Worm (Caenorhabditis elegans) whole organism, L3 larva: ENCODE measurements around the gene ndub-2.
A peak's percentile ranks its signal among the peaks of the same experiment; 100 is the strongest.

Source experiments
- R02D3.7 ChIP-seq: fragments of 150-350 bp; optimal IDR thresholded peaks from 2 replicates; lab custom pipeline; 2014; ENCODE audit warnings: missing biosample characterization, missing genetic modification characterization
- ZK546.5 ChIP-seq: sonication (generic microtip); optimal IDR thresholded peaks from 2 replicates; lab custom pipeline; 2017; ENCODE audit warnings: missing biosample characterization, missing genetic modification characterization
- aly-2 ChIP-seq: fragments of 150-350 bp; optimal IDR thresholded peaks from 2 replicates; lab custom pipeline; 2014; ENCODE audit warnings: missing biosample characterization, missing genetic modification characterization
- ama-1 ChIP-seq: fragments of 150-350 bp; optimal IDR thresholded peaks from 2 replicates; lab custom pipeline; 2018
- ceh-16 ChIP-seq: sonication (generic microtip); optimal IDR thresholded peaks from 2 replicates; lab custom pipeline; 2017; ENCODE audit warnings: missing biosample characterization, missing genetic modification characterization
- ceh-28 ChIP-seq: fragments of 150-350 bp; optimal IDR thresholded peaks from 2 replicates; lab custom pipeline; 2014; ENCODE audit warnings: missing biosample characterization, missing genetic modification reagents, missing genetic modification characterization
- ceh-82 ChIP-seq: fragments of 150-350 bp; optimal IDR thresholded peaks from 2 replicates; lab custom pipeline; 2014; ENCODE audit warnings: missing biosample characterization, missing genetic modification characterization
- ceh-9 ChIP-seq: sonication (generic microtip); optimal IDR thresholded peaks from 2 replicates; lab custom pipeline; 2018; ENCODE audit warnings: missing biosample characterization, missing genetic modification characterization
- daf-12 ChIP-seq: fragments of 150-350 bp; optimal IDR thresholded peaks from 2 replicates; lab custom pipeline; 2014; ENCODE audit warnings: missing biosample characterization, missing genetic modification reagents, missing genetic modification characterization
- egl-27 ChIP-seq: sonication (generic microtip); optimal IDR thresholded peaks from 4 replicates; lab custom pipeline; 2017; ENCODE audit warnings: missing biosample characterization, missing genetic modification reagents, missing genetic modification characterization
- egl-5 ChIP-seq: fragments of 150-350 bp; optimal IDR thresholded peaks from 2 replicates; lab custom pipeline; 2017; ENCODE audit warnings: missing biosample characterization, missing genetic modification reagents, missing genetic modification characterization, inconsistent platforms
- elt-1 ChIP-seq: fragments of 150-350 bp; optimal IDR thresholded peaks from 2 replicates; lab custom pipeline; 2014; ENCODE audit warnings: missing biosample characterization, missing genetic modification characterization
- elt-2 ChIP-seq: sonication (generic microtip); optimal IDR thresholded peaks from 2 replicates; lab custom pipeline; 2016; ENCODE audit warnings: missing genetic modification reagents, mild to moderate bottlenecking, missing genetic modification characterization, missing compliant biosample characterization
- elt-3 ChIP-seq, 3 experiments: fragments of 150-350 bp in 1 of 3; sonication (generic microtip) in 2 of 3; optimal IDR thresholded peaks; 2 replicates in 2 of 3; 4 replicates in 1 of 3; lab custom pipeline; 2014 to 2017; ENCODE audit warnings: missing biosample characterization in 3 of 3, missing genetic modification characterization in 3 of 3
- eor-1 ChIP-seq, 2 experiments: fragments of 150-350 bp; optimal IDR thresholded peaks; 2 replicates each; lab custom pipeline; 2014 to 2018; ENCODE audit warnings: missing biosample characterization in 2 of 2, missing genetic modification characterization in 2 of 2
- fkh-10 ChIP-seq: sonication (generic microtip); optimal IDR thresholded peaks from 2 replicates; lab custom pipeline; 2017; ENCODE audit warnings: missing biosample characterization, missing genetic modification reagents, missing genetic modification characterization
- fkh-2 ChIP-seq: fragments of 150-350 bp; optimal IDR thresholded peaks from 2 replicates; lab custom pipeline; 2014; ENCODE audit warnings: missing biosample characterization, missing genetic modification reagents, missing genetic modification characterization
- fos-1 ChIP-seq: fragments of 150-350 bp; optimal IDR thresholded peaks from 2 replicates; lab custom pipeline; 2014; ENCODE audit warnings: missing biosample characterization, missing genetic modification characterization
- hmg-11 ChIP-seq: sonication (generic microtip); optimal IDR thresholded peaks from 2 replicates; lab custom pipeline; 2016; ENCODE audit warnings: missing genetic modification characterization, missing compliant biosample characterization
- jun-1 ChIP-seq: fragments of 150-350 bp; optimal IDR thresholded peaks from 2 replicates; lab custom pipeline; 2014; ENCODE audit warnings: missing biosample characterization, missing genetic modification reagents, missing genetic modification characterization
- lin-15B ChIP-seq: fragments of 150-350 bp; optimal IDR thresholded peaks from 2 replicates; lab custom pipeline; 2014; ENCODE audit warnings: missing biosample characterization, missing genetic modification characterization
- lin-39 ChIP-seq: fragments of 150-350 bp; optimal IDR thresholded peaks from 2 replicates; lab custom pipeline; 2018; ENCODE audit warnings: missing biosample characterization, missing genetic modification reagents, missing genetic modification characterization
- lsy-12 ChIP-seq: sonication (generic microtip); optimal IDR thresholded peaks from 2 replicates; lab custom pipeline; 2016; ENCODE audit warnings: mild to moderate bottlenecking, missing genetic modification characterization, missing compliant biosample characterization
- mdl-1 ChIP-seq: fragments of 150-350 bp; optimal IDR thresholded peaks from 2 replicates; lab custom pipeline; 2014; ENCODE audit warnings: missing biosample characterization, missing genetic modification characterization
- mml-1 ChIP-seq: fragments of 150-350 bp; sonication (generic microtip); optimal IDR thresholded peaks from 3 replicates; lab custom pipeline; 2014; ENCODE audit warnings: missing biosample characterization, missing genetic modification characterization
- nfya-1 ChIP-seq: sonication (generic microtip); optimal IDR thresholded peaks from 2 replicates; lab custom pipeline; 2017; ENCODE audit warnings: missing genetic modification characterization, mild to moderate bottlenecking, missing compliant biosample characterization, antibody characterized with exemption, moderate library complexity; ENCODE audit not compliant: insufficient read depth
- nhr-11 ChIP-seq: fragments of 150-350 bp; optimal IDR thresholded peaks from 2 replicates; lab custom pipeline; 2014; ENCODE audit warnings: missing biosample characterization, missing genetic modification characterization
- nhr-12 ChIP-seq: fragments of 150-350 bp; optimal IDR thresholded peaks from 2 replicates; lab custom pipeline; 2014; ENCODE audit warnings: missing biosample characterization, missing genetic modification characterization
- nhr-23 ChIP-seq: fragments of 150-350 bp; optimal IDR thresholded peaks from 2 replicates; lab custom pipeline; 2014; ENCODE audit warnings: missing biosample characterization, missing genetic modification reagents, missing genetic modification characterization
- nhr-237 ChIP-seq: fragments of 150-350 bp; optimal IDR thresholded peaks from 2 replicates; lab custom pipeline; 2014; ENCODE audit warnings: missing biosample characterization, missing genetic modification characterization
- nhr-25 ChIP-seq: sonication (generic microtip); optimal IDR thresholded peaks from 2 replicates; lab custom pipeline; 2017; ENCODE audit warnings: missing biosample characterization, missing genetic modification characterization
- nhr-28 ChIP-seq: fragments of 150-350 bp; optimal IDR thresholded peaks from 2 replicates; lab custom pipeline; 2014; ENCODE audit warnings: missing biosample characterization, missing genetic modification characterization
- nhr-43 ChIP-seq: sonication (generic microtip); optimal IDR thresholded peaks from 2 replicates; lab custom pipeline; 2016; ENCODE audit warnings: mild to moderate bottlenecking, missing genetic modification characterization, missing compliant biosample characterization; ENCODE audit not compliant: poor library complexity, severe bottlenecking
- nhr-67 ChIP-seq: fragments of 150-350 bp; optimal IDR thresholded peaks from 2 replicates; lab custom pipeline; 2014; ENCODE audit warnings: missing biosample characterization, missing genetic modification characterization
- nhr-76 ChIP-seq: fragments of 150-350 bp; sonication (generic microtip); optimal IDR thresholded peaks from 5 replicates; lab custom pipeline; 2014; ENCODE audit warnings: missing biosample characterization, missing genetic modification characterization
- nhr-77 ChIP-seq: fragments of 150-350 bp; optimal IDR thresholded peaks from 2 replicates; lab custom pipeline; 2014; ENCODE audit warnings: missing biosample characterization, missing genetic modification characterization
- pha-4 ChIP-seq: fragments of 150-350 bp; optimal IDR thresholded peaks from 2 replicates; lab custom pipeline; 2014; ENCODE audit warnings: missing biosample characterization, missing genetic modification reagents, missing genetic modification characterization
- pqm-1 ChIP-seq: fragments of 150-350 bp; optimal IDR thresholded peaks from 2 replicates; lab custom pipeline; 2017; ENCODE audit warnings: missing biosample characterization, missing genetic modification characterization, inconsistent platforms
- sea-2 ChIP-seq: fragments of 150-350 bp; sonication (generic microtip); optimal IDR thresholded peaks from 4 replicates; lab custom pipeline; 2014; ENCODE audit warnings: missing biosample characterization, missing genetic modification reagents, missing genetic modification characterization
- skn-1 ChIP-seq: fragments of 150-350 bp; optimal IDR thresholded peaks from 2 replicates; lab custom pipeline; 2014; ENCODE audit warnings: missing biosample characterization, missing genetic modification characterization
- snpc-4 ChIP-seq: fragments of 150-350 bp; optimal IDR thresholded peaks from 2 replicates; lab custom pipeline; 2014; ENCODE audit warnings: missing biosample characterization, missing genetic modification characterization
- tbx-2 ChIP-seq: sonication (generic microtip); optimal IDR thresholded peaks from 2 replicates; lab custom pipeline; 2016; ENCODE audit warnings: mild to moderate bottlenecking, missing genetic modification characterization, missing compliant biosample characterization
- unc-39 ChIP-seq: sonication (generic microtip); optimal IDR thresholded peaks from 4 replicates; lab custom pipeline; 2017; ENCODE audit warnings: missing biosample characterization, missing genetic modification characterization
- unc-62 ChIP-seq: fragments of 150-350 bp; sonication (generic microtip); optimal IDR thresholded peaks from 4 replicates; lab custom pipeline; 2014; ENCODE audit warnings: missing biosample characterization, missing genetic modification reagents, missing genetic modification characterization
- zag-1 ChIP-seq: fragments of 150-350 bp; optimal IDR thresholded peaks from 2 replicates; lab custom pipeline; 2014; ENCODE audit warnings: missing biosample characterization, missing genetic modification characterization
- ztf-11 ChIP-seq: fragments of 150-350 bp; optimal IDR thresholded peaks from 2 replicates; lab custom pipeline; 2014; ENCODE audit warnings: missing biosample characterization, missing genetic modification characterization
- ztf-4 ChIP-seq: fragments of 150-350 bp; optimal IDR thresholded peaks from 2 replicates; lab custom pipeline; 2014; ENCODE audit warnings: missing biosample characterization, missing genetic modification characterization

ndub-2 gene

ce11 chrII:8964835-8965234, 31.3 kb upstream of the ndub-2 start, which contains the start of the genes ndub-3 and C18E9.2:
Gene ndub-3 (minus strand): TSS chrII:8964890.
Gene C18E9.2 (plus strand): TSS chrII:8965006.
- TF ChIP-seq R02D3.7 (tag; lab: Kevin White, UChicago) (peak; percentile 85), nfya-1 (peak; percentile 64), pqm-1 (tag; lab: Kevin White, UChicago) (peak; percentile 25), tbx-2 (tag; lab: Kevin White, UChicago) (no peak), nhr-23 (tag; lab: Kevin White, UChicago) (peak; percentile 13), hmg-11 (peak; percentile 37), ceh-28 (tag; lab: Kevin White, UChicago) (peak; percentile 51), lin-15B (tag; lab: Kevin White, UChicago) (peak; percentile 62), nhr-67 (no peak), elt-1 (tag; lab: Kevin White, UChicago) (no peak), elt-2 (tag; lab: Kevin White, UChicago) (peak; percentile 5), lin-39 (tag; lab: Kevin White, UChicago) (peak; percentile 75), nhr-25 (tag; lab: Kevin White, UChicago) (peak; percentile 44)

DNA sequence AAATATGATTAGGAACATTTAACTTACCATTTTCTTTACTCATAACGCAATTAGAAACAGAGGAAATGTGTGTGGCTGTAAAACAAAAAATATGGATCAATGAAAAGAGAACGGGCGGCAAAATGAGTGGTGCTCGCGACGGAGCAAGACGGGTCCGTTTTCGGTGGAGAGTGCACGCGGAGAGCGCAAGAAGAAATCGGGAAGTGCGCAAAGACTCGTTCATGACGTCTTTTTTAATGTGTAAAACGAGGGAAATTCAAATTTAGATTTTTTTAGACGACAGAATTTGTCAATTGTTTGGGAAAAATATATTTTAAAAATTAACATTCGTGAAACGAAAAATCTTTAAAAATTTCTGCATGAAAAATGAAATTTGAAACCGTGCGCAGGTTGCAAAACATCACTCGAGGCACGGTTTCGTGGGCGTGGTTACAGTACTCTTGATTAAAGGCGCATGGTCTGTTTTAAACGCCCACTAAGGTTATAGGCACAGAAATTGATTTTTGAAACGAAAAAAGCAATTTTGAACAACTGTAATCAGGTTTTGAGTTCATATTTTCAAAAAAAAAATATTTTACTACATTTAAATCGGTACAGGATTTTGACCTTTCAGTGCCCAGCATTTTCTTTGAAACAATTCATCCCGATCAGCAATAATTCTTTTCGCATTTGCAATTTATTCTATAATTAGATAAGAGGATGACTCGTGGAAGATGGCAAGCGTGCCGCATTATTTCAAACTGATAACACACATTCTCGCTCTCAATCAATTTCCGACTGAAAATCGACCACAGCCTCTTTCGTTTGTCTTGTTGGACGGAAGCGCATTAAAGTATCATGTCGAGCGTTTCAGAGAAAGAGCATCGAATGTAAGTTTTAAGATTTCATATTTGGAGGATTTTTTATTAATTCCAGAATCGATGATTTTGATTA, 26.6 kb upstream of the ndub-2 start, which contains the start of the genes szy-20 and C18E9.5:
Gene szy-20 (minus strand): TSS at position 83 of the 933 bp plus-strand sequence.
Gene C18E9.5 (plus strand): TSS at position 730 of the 933 bp plus-strand sequence.
- TF ChIP-seq snpc-4 (tag; lab: Kevin White, UChicago), result peak; percentile 59
- no peak for TF ChIP-seq daf-12 (tag; lab: Kevin White, UChicago)
- TF ChIP-seq elt-2 (tag; lab: Kevin White, UChicago), result peak; percentile 76
- no peak for TF ChIP-seq sea-2 (GFP tag; lab: Kevin White, UChicago)
- no peak for TF ChIP-seq fos-1
- peak; percentile 78 for TF ChIP-seq pha-4
- no peak for TF ChIP-seq ceh-9 (tag; lab: Kevin White, UChicago)
- peak; percentile 33 for TF ChIP-seq nhr-77 (tag; lab: Kevin White, UChicago)
- TF ChIP-seq eor-1 (tag; optimal IDR thresholded peaks at IDR 0.05; lab: Kevin White, UChicago), result no peak
- peak; percentile 64 for TF ChIP-seq tbx-2 (tag; lab: Kevin White, UChicago)
- TF ChIP-seq hmg-11, result peak; percentile 69
- TF ChIP-seq nhr-76 (tag; lab: Kevin White, UChicago), result no peak
- TF ChIP-seq nhr-237 (tag; lab: Kevin White, UChicago), result no peak
- no peak for TF ChIP-seq ztf-4 (tag; lab: Kevin White, UChicago)
- no peak for TF ChIP-seq egl-27 (tag; lab: Kevin White, UChicago)
- peak; percentile 52 for TF ChIP-seq fkh-10
- peak; percentile 71 for TF ChIP-seq nhr-23 (tag; lab: Kevin White, UChicago)
- TF ChIP-seq egl-5 (tag; lab: Kevin White, UChicago), result peak; percentile 20
- TF ChIP-seq lsy-12 (tag; lab: Kevin White, UChicago), result peak; percentile 57
- peak; percentile 27 for TF ChIP-seq nhr-25 (tag; lab: Kevin White, UChicago)
- no peak for TF ChIP-seq unc-62 (GFP tag; lab: Kevin White, UChicago)
- TF ChIP-seq nhr-11 (tag; lab: Kevin White, UChicago), result no peak
- peak; percentile 71 for TF ChIP-seq jun-1 (tag; lab: Kevin White, UChicago)
- no peak for TF ChIP-seq fkh-2 (tag; lab: Kevin White, UChicago)
- no peak for TF ChIP-seq unc-39
- peak; percentile 72 for TF ChIP-seq pqm-1 (tag; lab: Kevin White, UChicago)
- TF ChIP-seq mdl-1 (tag; lab: Kevin White, UChicago), result no peak
- peak; percentile 60 for TF ChIP-seq ceh-28 (tag; lab: Kevin White, UChicago)
- no peak for TF ChIP-seq ztf-11 (tag; lab: Kevin White, UChicago)
- peak; percentile 31 for TF ChIP-seq elt-1 (tag; lab: Kevin White, UChicago)
- no peak for TF ChIP-seq nhr-28 (tag; lab: Kevin White, UChicago)
- no peak for TF ChIP-seq aly-2 (tag; lab: Kevin White, UChicago)
- TF ChIP-seq mml-1 (tag; lab: Kevin White, UChicago), result no peak
- TF ChIP-seq nfya-1, result peak; percentile 84
- peak; percentile 49 for TF ChIP-seq ama-1 (lab: Kevin White, UChicago)
- TF ChIP-seq lin-15B (tag; lab: Kevin White, UChicago), result peak; percentile 81
- no peak for TF ChIP-seq ZK546.5
- peak; percentile 52 for TF ChIP-seq ceh-82
- TF ChIP-seq nhr-43 (tag; lab: Kevin White, UChicago), result peak; percentile 65
- TF ChIP-seq ceh-16, result no peak
- TF ChIP-seq elt-3 (tag; optimal IDR thresholded peaks at IDR 0.05; lab: Kevin White, UChicago), result no peak
- TF ChIP-seq lin-39 (tag; lab: Kevin White, UChicago), result peak; percentile 70
- peak; percentile 82 for TF ChIP-seq R02D3.7 (tag; lab: Kevin White, UChicago)
- no peak for TF ChIP-seq zag-1 (tag; lab: Kevin White, UChicago)
- no peak for TF ChIP-seq nhr-67
- peak; percentile 18 for TF ChIP-seq skn-1 (tag; lab: Kevin White, UChicago)
- TF ChIP-seq nhr-12 (tag; lab: Kevin White, UChicago), result no peak
- TF ChIP-seq, all 47 proteins: peak for 23
